Fruit fly (Drosophila melanogaster) whole organism, embryonic: ENCODE results near the gene Nepl3.

Experiments used
- Awh ChIP-seq: fragments of 200-800 bp; sonication (Bioruptor generic); IDR thresholded peaks from 2 replicates; pipeline ENCODE4, ENCODE4 v1.3.6; 2022; ENCODE audit warnings: missing biosample characterization, missing genetic modification characterization
- B-H2 ChIP-seq: fragments of 200-800 bp; sonication (Bioruptor generic); optimal IDR thresholded peaks from 2 replicates; lab custom pipeline; 2018; ENCODE audit warnings: missing biosample characterization, mild to moderate bottlenecking, missing genetic modification characterization
- Bdp1 ChIP-seq: fragments of 200-800 bp; sonication (Bioruptor generic); optimal IDR thresholded peaks from 3 replicates; lab custom pipeline; 2016; ENCODE audit warnings: missing biosample characterization, missing genetic modification characterization
- CG10321 ChIP-seq: fragments of 200-800 bp; sonication (Bioruptor generic); IDR thresholded peaks from 2 replicates; pipeline ENCODE4 v1.3.6; 2022; ENCODE audit warnings: missing biosample characterization, missing genetic modification characterization
- CG10959 ChIP-seq: fragments of 200-800 bp; sonication (Bioruptor generic); IDR thresholded peaks from 2 replicates; pipeline ENCODE4 v1.3.6; 2022; ENCODE audit warnings: missing biosample characterization, missing genetic modification characterization
- CG12155 ChIP-seq: fragments of 200-800 bp; sonication (Bioruptor generic); optimal IDR thresholded peaks from 3 replicates; lab custom pipeline; 2016; ENCODE audit warnings: missing biosample characterization, missing genetic modification characterization
- CG12219 ChIP-seq: fragments of 200-800 bp; sonication (Bioruptor generic); optimal IDR thresholded peaks from 3 replicates; lab custom pipeline; 2018; ENCODE audit warnings: missing biosample characterization, mild to moderate bottlenecking, missing genetic modification characterization
- CG1529 ChIP-seq: fragments of 200-800 bp; sonication (Bioruptor generic); optimal IDR thresholded peaks from 3 replicates; lab custom pipeline; 2018; ENCODE audit warnings: missing biosample characterization, missing genetic modification characterization
- CG17568 ChIP-seq: fragments of 200-800 bp; sonication (Bioruptor generic); optimal IDR thresholded peaks from 2 replicates; lab custom pipeline; 2018; ENCODE audit warnings: missing biosample characterization, mild to moderate bottlenecking, missing genetic modification characterization, moderate library complexity
- CG1792 ChIP-seq: fragments of 200-800 bp; sonication (Bioruptor generic); optimal IDR thresholded peaks from 2 replicates; lab custom pipeline; 2016; ENCODE audit warnings: missing biosample characterization, missing genetic modification characterization
- CG18764 ChIP-seq: fragments of 200-800 bp; sonication (Bioruptor generic); optimal IDR thresholded peaks from 3 replicates; lab custom pipeline; 2016; ENCODE audit warnings: missing biosample characterization, missing genetic modification characterization
- CG2116 ChIP-seq: fragments of 200-800 bp; sonication (Bioruptor generic); optimal IDR thresholded peaks from 3 replicates; lab custom pipeline; 2018; ENCODE audit warnings: missing biosample characterization, mild to moderate bottlenecking, missing genetic modification characterization
- CG30020 ChIP-seq: fragments of 200-800 bp; optimal IDR thresholded peaks from 2 replicates; lab custom pipeline; 2019; ENCODE audit warnings: missing biosample characterization, mild to moderate bottlenecking, missing genetic modification characterization, moderate library complexity
- CG32532 ChIP-seq: fragments of 200-800 bp; sonication (Bioruptor generic); IDR thresholded peaks from 2 replicates; pipeline ENCODE4 v1.3.6; 2022; ENCODE audit warnings: missing biosample characterization, missing genetic modification characterization
- CG33213 ChIP-seq: fragments of 200-800 bp; sonication (Bioruptor generic); optimal IDR thresholded peaks from 3 replicates; lab custom pipeline; 2016; ENCODE audit warnings: missing biosample characterization, missing genetic modification characterization
- CG3726 ChIP-seq: fragments of 200-800 bp; sonication (Bioruptor generic); IDR thresholded peaks from 3 replicates; pipeline ENCODE4, ENCODE4 v1.3.6; 2022; ENCODE audit warnings: missing biosample characterization, missing genetic modification characterization
- CG5953 ChIP-seq: fragments of 200-800 bp; sonication (Bioruptor generic); IDR thresholded peaks from 2 replicates; pipeline ENCODE4 v1.3.6; 2022; ENCODE audit warnings: missing biosample characterization, missing genetic modification characterization
- CG7963 ChIP-seq: fragments of 200-800 bp; sonication (Bioruptor generic); IDR thresholded peaks from 3 replicates; pipeline ENCODE4 v1.3.6; 2022; ENCODE audit warnings: missing biosample characterization, missing genetic modification characterization; ENCODE audit not compliant: partially characterized antibody
- CG8924 ChIP-seq: fragments of 200-800 bp; optimal IDR thresholded peaks from 3 replicates; lab custom pipeline; 2019; ENCODE audit warnings: missing biosample characterization, mild to moderate bottlenecking, missing genetic modification characterization, moderate library complexity
- CG9817 ChIP-seq: fragments of 200-800 bp; sonication (Bioruptor generic); optimal IDR thresholded peaks from 2 replicates; lab custom pipeline; 2018; ENCODE audit warnings: missing biosample characterization, mild to moderate bottlenecking, missing genetic modification characterization, moderate library complexity
- CG9876 ChIP-seq: fragments of 200-800 bp; sonication (Bioruptor generic); optimal IDR thresholded peaks from 2 replicates; lab custom pipeline; 2016; ENCODE audit warnings: missing biosample characterization, missing genetic modification characterization
- Camta ChIP-seq: fragments of 200-800 bp; sonication (Bioruptor generic); optimal IDR thresholded peaks from 2 replicates; lab custom pipeline; 2016; ENCODE audit warnings: missing biosample characterization, missing genetic modification characterization
- D ChIP-seq, 2 experiments: fragments of 200-800 bp in 1 of 2; fragments of >200 bp in 1 of 2; sonication (Bioruptor generic) in 1 of 2; optimal IDR thresholded peaks; 2 replicates in 1 of 2; 3 replicates in 1 of 2; lab custom pipeline; 2017; ENCODE audit warnings: mild to moderate bottlenecking in 1 of 2, missing biosample characterization in 1 of 2, missing genetic modification characterization in 1 of 2, missing genetic modification reagents in 1 of 2
- HmgD ChIP-seq: fragments of 200-800 bp; sonication (Bioruptor generic); optimal IDR thresholded peaks from 3 replicates; lab custom pipeline; 2016; ENCODE audit warnings: missing biosample characterization, missing genetic modification characterization
- Hr51 ChIP-seq, 2 experiments: fragments of 200-800 bp; sonication (Bioruptor generic); optimal IDR thresholded peaks; 2 replicates in 1 of 2; 3 replicates in 1 of 2; lab custom pipeline; 2016 to 2018; ENCODE audit warnings: missing biosample characterization in 2 of 2, missing genetic modification characterization in 2 of 2, mild to moderate bottlenecking in 1 of 2, moderate library complexity in 1 of 2
- Jarid2 ChIP-seq: fragments of 200-800 bp; sonication (Bioruptor generic); optimal IDR thresholded peaks from 3 replicates; lab custom pipeline; 2017; ENCODE audit warnings: mild to moderate bottlenecking, missing biosample characterization, missing genetic modification reagents, missing genetic modification characterization
- Lim3 ChIP-seq: fragments of 200-800 bp; sonication (Bioruptor generic); IDR thresholded peaks from 2 replicates; pipeline ENCODE4 v1.3.6; 2022; ENCODE audit warnings: missing biosample characterization, missing genetic modification characterization
- Mes4 ChIP-seq: fragments of 200-800 bp; sonication (Bioruptor generic); optimal IDR thresholded peaks from 2 replicates; lab custom pipeline; 2016; ENCODE audit warnings: missing biosample characterization, missing genetic modification characterization
- Oli ChIP-seq: fragments of 200-800 bp; sonication (Bioruptor generic); optimal IDR thresholded peaks from 2 replicates; lab custom pipeline; 2018; ENCODE audit warnings: missing biosample characterization, mild to moderate bottlenecking, missing genetic modification characterization, moderate library complexity
- Pdp1 ChIP-seq, 2 experiments: fragments of 200-800 bp; sonication (Bioruptor generic); optimal IDR thresholded peaks; 3 replicates each; lab custom pipeline; 2016; ENCODE audit warnings: missing biosample characterization in 2 of 2, missing genetic modification characterization in 2 of 2, mild to moderate bottlenecking in 1 of 2, moderate library complexity in 1 of 2
- Ptx1 ChIP-seq: fragments of 200-800 bp; sonication (Bioruptor generic); IDR thresholded peaks from 2 replicates; pipeline ENCODE4 v1.3.6; 2022; ENCODE audit warnings: missing biosample characterization, missing genetic modification characterization
- Vsx1 ChIP-seq: fragments of 200-800 bp; sonication (Bioruptor generic); optimal IDR thresholded peaks from 2 replicates; lab custom pipeline; 2017; ENCODE audit warnings: missing biosample characterization, mild to moderate bottlenecking, missing genetic modification characterization, missing genetic modification reagents
- ap ChIP-seq: fragments of 200-800 bp; sonication (Bioruptor generic); IDR thresholded peaks from 2 replicates; pipeline ENCODE4 v1.3.6; 2022; ENCODE audit warnings: missing biosample characterization, missing genetic modification characterization
- ara ChIP-seq: fragments of 200-800 bp; sonication (Bioruptor generic); IDR thresholded peaks from 2 replicates; pipeline ENCODE4 v1.3.6; 2022; ENCODE audit warnings: missing biosample characterization, missing genetic modification characterization
- az2 ChIP-seq: fragments of 200-800 bp; sonication (Bioruptor generic); optimal IDR thresholded peaks from 3 replicates; lab custom pipeline; 2016; ENCODE audit warnings: missing biosample characterization, missing genetic modification characterization
- corto ChIP-seq: fragments of 200-800 bp; sonication (Bioruptor generic); optimal IDR thresholded peaks from 2 replicates; lab custom pipeline; 2016; ENCODE audit warnings: missing biosample characterization, mild to moderate bottlenecking, missing genetic modification characterization, moderate library complexity
- crc ChIP-seq: fragments of 200-800 bp; sonication (Bioruptor generic); optimal IDR thresholded peaks from 2 replicates; lab custom pipeline; 2016; ENCODE audit warnings: missing biosample characterization, missing genetic modification characterization
- fu2 ChIP-seq: fragments of 200-800 bp; sonication (Bioruptor generic); optimal IDR thresholded peaks from 2 replicates; lab custom pipeline; 2016; ENCODE audit warnings: missing biosample characterization, missing genetic modification characterization
- gsb-n ChIP-seq: fragments of 200-800 bp; sonication (Bioruptor generic); optimal IDR thresholded peaks from 3 replicates; lab custom pipeline; 2018; ENCODE audit warnings: missing biosample characterization, mild to moderate bottlenecking, missing genetic modification characterization
- lilli ChIP-seq: fragments of 200-800 bp; sonication (Bioruptor generic); optimal IDR thresholded peaks from 3 replicates; lab custom pipeline; 2016; ENCODE audit warnings: missing biosample characterization, missing genetic modification characterization
- nerfin-1 ChIP-seq: fragments of 200-800 bp; sonication (Bioruptor generic); optimal IDR thresholded peaks from 3 replicates; lab custom pipeline; 2019; ENCODE audit warnings: missing biosample characterization, mild to moderate bottlenecking, missing genetic modification characterization, moderate library complexity
- pan ChIP-seq, 4 experiments: fragments of >200 bp in 3 of 4; fragments of 200-800 bp in 1 of 4; sonication (Bioruptor generic) in 1 of 4; optimal IDR thresholded peaks in 3 of 4; IDR thresholded peaks in 1 of 4; 2 replicates each; pipeline versions ENCODE4 v1.3.6 to Lab custom; 2017 to 2022; ENCODE audit warnings: missing biosample characterization in 2 of 4, missing genetic modification characterization in 2 of 4, mixed read lengths in 1 of 4
- pb ChIP-seq: fragments of 200-800 bp; sonication (Bioruptor generic); optimal IDR thresholded peaks from 3 replicates; lab custom pipeline; 2016; ENCODE audit warnings: missing biosample characterization, missing genetic modification characterization
- peb ChIP-seq: fragments of 200-800 bp; sonication (Bioruptor generic); IDR thresholded peaks from 2 replicates; pipeline ENCODE4 v1.3.6; 2022; ENCODE audit warnings: missing biosample characterization, missing genetic modification characterization
- pfk ChIP-seq: fragments of 200-800 bp; sonication (Bioruptor generic); optimal IDR thresholded peaks from 2 replicates; lab custom pipeline; 2018; ENCODE audit warnings: missing biosample characterization, mild to moderate bottlenecking, missing genetic modification characterization, moderate library complexity
- pita ChIP-seq: fragments of 200-800 bp; sonication (Bioruptor generic); optimal IDR thresholded peaks from 2 replicates; lab custom pipeline; 2017; ENCODE audit warnings: missing biosample characterization, mild to moderate bottlenecking, missing genetic modification characterization
- salm ChIP-seq: fragments of 200-800 bp; sonication (Bioruptor generic); optimal IDR thresholded peaks from 2 replicates; lab custom pipeline; 2018; ENCODE audit warnings: missing biosample characterization, mild to moderate bottlenecking, missing genetic modification characterization
- tin ChIP-seq: fragments of 200-800 bp; sonication (Bioruptor generic); optimal IDR thresholded peaks from 3 replicates; lab custom pipeline; 2016; ENCODE audit warnings: missing biosample characterization, missing genetic modification characterization

Gene Nepl3

dm6 chr2L:5044892-5045619 lies 13.0 kb downstream of the Nepl3 start (continued):
- TF ChIP-seq salm (tag; lab: Kevin White, UChicago), result no peak
- TF ChIP-seq CG17568 (GFP tag; lab: Kevin White, UChicago), result no peak
- no peak for TF ChIP-seq crc (GFP tag; lab: Kevin White, UChicago)
- peak; percentile 31 for TF ChIP-seq CG12155
- no peak for TF ChIP-seq CG9817
- TF ChIP-seq Mes4, result no peak
- peak; percentile 48 for TF ChIP-seq az2 (GFP tag; lab: Kevin White, UChicago)
- TF ChIP-seq D (optimal IDR thresholded peaks at IDR 0.05; lab: Kevin White, UChicago), result no peak
- peak; percentile 50 for TF ChIP-seq D (GFP tag; optimal IDR thresholded peaks at IDR 0.05; lab: Kevin White, UChicago)
- no peak for TF ChIP-seq CG30020
- no peak for TF ChIP-seq Lim3 (GFP tag; lab: Robert Waterston, UW)
- TF ChIP-seq CG5953 (GFP tag; lab: Robert Waterston, UW), result peak; percentile 49; the same call in 1 of the 2 replicates
- peak; percentile 30 for TF ChIP-seq Vsx1
- TF ChIP-seq Oli (tag; lab: Kevin White, UChicago), result peak; percentile 66
- no peak for TF ChIP-seq CG7963
- TF ChIP-seq CG18764 (GFP tag; lab: Kevin White, UChicago), result no peak
- TF ChIP-seq HmgD (GFP tag; lab: Kevin White, UChicago), result no peak
- peak; percentile 32 for TF ChIP-seq gsb-n (tag; lab: Kevin White, UChicago)
- peak; percentile 35 for TF ChIP-seq Camta (GFP tag; lab: Kevin White, UChicago)
- TF ChIP-seq Hr51 (GFP tag; optimal IDR thresholded peaks at IDR 0.05; lab: Kevin White, UChicago), result peak; percentile 7 to 73
- 0 out of 2 replicates have a peak, but pooled peaks have one; percentile 35 for TF ChIP-seq CG10321
- peak; percentile 29 for TF ChIP-seq Jarid2 (GFP tag; lab: Kevin White, UChicago)
- TF ChIP-seq fu2 (GFP tag; lab: Kevin White, UChicago), result no peak
- TF ChIP-seq CG8924 (tag; lab: Kevin White, UChicago), result peak; percentile 57
- TF ChIP-seq nerfin-1, result no peak
- TF ChIP-seq CG3726 (GFP tag; lab: Robert Waterston, UW), result no peak
- peak; percentile 53; the same call in 1 of the 2 replicates for TF ChIP-seq ara
- no peak for TF ChIP-seq peb
- peak; percentile 56 for TF ChIP-seq tin (GFP tag; lab: Kevin White, UChicago)
- no peak for TF ChIP-seq pan (optimal IDR thresholded peaks at IDR 0.05; lab: Kevin White, UChicago)
- TF ChIP-seq pan (GFP tag; optimal IDR thresholded peaks at IDR 0.05 in 1 of 2, IDR thresholded peaks at IDR 0.05 in 1 of 2), result peak in 1 of 2 experiments; percentile 47
- no peak for TF ChIP-seq B-H2
- TF ChIP-seq lilli (GFP tag; lab: Kevin White, UChicago), result peak; percentile 57
- TF ChIP-seq CG2116 (GFP tag; lab: Kevin White, UChicago), result peak; percentile 15
- TF ChIP-seq pb, result no peak
- TF ChIP-seq CG12219, result no peak
- peak; percentile 10 for TF ChIP-seq CG9876 (GFP tag; lab: Kevin White, UChicago)
- no peak for TF ChIP-seq CG1792 (GFP tag; lab: Kevin White, UChicago)
- TF ChIP-seq CG33213 (GFP tag; lab: Kevin White, UChicago), result peak; percentile 3
- no peak for TF ChIP-seq CG10959
- TF ChIP-seq CG32532 (GFP tag; lab: Robert Waterston, UW), result peak; percentile 72
- TF ChIP-seq Ptx1, result 0 out of 2 replicates have a peak, but pooled peaks have one; percentile 26
- TF ChIP-seq corto (GFP tag; lab: Kevin White, UChicago), result no peak
- no peak for TF ChIP-seq pita
- TF ChIP-seq ap, result no peak
- peak; percentile 20 to 33 for TF ChIP-seq Pdp1 (GFP tag; optimal IDR thresholded peaks at IDR 0.05; lab: Kevin White, UChicago)
- no peak for TF ChIP-seq Bdp1 (GFP tag; lab: Kevin White, UChicago)
- no peak for TF ChIP-seq pfk (GFP tag; lab: Kevin White, UChicago)
- TF ChIP-seq Awh (GFP tag; lab: Robert Waterston, UW), result peak; percentile 65
- peak; percentile 1 for TF ChIP-seq CG1529 (GFP tag; lab: Kevin White, UChicago)
